Worm (Caenorhabditis elegans): Measurements from ENCODE around the gene C17E7.9.

C17E7.9 gene

DNA sequence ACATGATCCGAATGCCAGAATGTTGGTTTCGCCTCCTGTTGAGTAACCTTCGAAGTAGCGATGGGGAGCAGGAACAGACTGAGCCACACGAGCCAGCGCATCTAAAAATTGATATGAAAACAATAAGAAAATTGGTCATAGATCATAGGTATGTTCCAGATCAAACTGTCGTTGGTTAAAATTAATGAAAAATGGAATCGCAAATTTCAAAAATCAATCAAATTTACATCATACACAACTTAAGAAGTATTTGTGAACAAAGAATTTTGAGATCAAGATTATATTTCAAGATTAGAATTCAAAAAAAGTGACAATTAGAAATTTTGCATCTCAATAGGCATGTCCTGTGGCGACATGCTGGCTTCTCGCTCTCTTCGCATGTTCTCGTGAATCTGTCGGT lies at the start of gene C17E7.9:
C17E7.9 (minus strand) TSS at position 101 of the 400 bp plus-strand sequence.
- TF ChIP-seq unc-62 (GFP tag; optimal IDR thresholded peaks at IDR 0.05 in 1 of 2), result no peak
- no peak for TF ChIP-seq unc-62 (tag; optimal IDR thresholded peaks at IDR 0.05)
- no peak for TF ChIP-seq unc-130 (GFP tag; optimal IDR thresholded peaks at IDR 0.05)
- no peak for TF ChIP-seq hmg-1.1 (GFP tag; IDR thresholded peaks at IDR 0.05)
- TF ChIP-seq ces-1 (GFP tag; optimal IDR thresholded peaks at IDR 0.05), result no peak
- no peak for TF ChIP-seq zip-11 (GFP tag; IDR thresholded peaks at IDR 0.05)
- no peak for TF ChIP-seq T20F7.1 (GFP tag; optimal IDR thresholded peaks at IDR 0.05)
- TF ChIP-seq dmd-6 (GFP tag; IDR thresholded peaks at IDR 0.05), result no peak
- no peak for TF ChIP-seq ceh-82 (tag; optimal IDR thresholded peaks at IDR 0.05)
- TF ChIP-seq mdt-29 (GFP tag; IDR thresholded peaks at IDR 0.05), result no peak
- no peak for TF ChIP-seq duxl-1 (tag; optimal IDR thresholded peaks at IDR 0.05; ENCODE audit: poor library complexity)
- TF ChIP-seq mxl-2 (GFP tag; conservative IDR thresholded peaks at IDR 0.05), result no peak

DNA sequence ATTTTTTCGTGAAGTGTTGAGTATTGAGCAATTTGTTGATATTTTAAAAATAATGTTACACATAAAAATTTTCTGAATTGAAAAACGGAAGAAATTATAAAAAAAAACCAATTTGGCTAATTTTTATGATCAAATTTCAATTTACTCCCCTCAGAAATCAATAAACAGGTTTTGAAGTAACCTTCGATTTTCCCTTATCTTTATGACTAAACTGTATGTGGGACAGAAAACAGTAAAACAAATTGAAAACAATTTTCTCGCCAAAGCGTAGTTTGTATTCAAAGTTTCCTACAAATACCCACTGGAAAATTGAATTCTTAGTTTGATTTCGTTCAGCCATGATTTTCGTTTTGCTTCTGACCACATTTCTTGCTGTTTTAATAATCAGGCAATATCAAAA lies 48.1 kb upstream of the C17E7.9 start, which contains the start of gene cyp-35B1:
cyp-35B1 (plus strand) TSS at position 244 of the 400 bp plus-strand sequence.
- TF ChIP-seq T20F7.1 (GFP tag; optimal IDR thresholded peaks at IDR 0.05), result no peak
- TF ChIP-seq daf-16 (GFP tag; optimal IDR thresholded peaks at IDR 0.05), result no peak
- peak; percentile 68 for TF ChIP-seq daf-16 (tag; optimal IDR thresholded peaks at IDR 0.05)
- TF ChIP-seq F44E2.7 (GFP tag; IDR thresholded peaks at IDR 0.05), result no peak
- TF ChIP-seq nhr-28 (tag; optimal IDR thresholded peaks at IDR 0.05), result peak; percentile 92

DNA sequence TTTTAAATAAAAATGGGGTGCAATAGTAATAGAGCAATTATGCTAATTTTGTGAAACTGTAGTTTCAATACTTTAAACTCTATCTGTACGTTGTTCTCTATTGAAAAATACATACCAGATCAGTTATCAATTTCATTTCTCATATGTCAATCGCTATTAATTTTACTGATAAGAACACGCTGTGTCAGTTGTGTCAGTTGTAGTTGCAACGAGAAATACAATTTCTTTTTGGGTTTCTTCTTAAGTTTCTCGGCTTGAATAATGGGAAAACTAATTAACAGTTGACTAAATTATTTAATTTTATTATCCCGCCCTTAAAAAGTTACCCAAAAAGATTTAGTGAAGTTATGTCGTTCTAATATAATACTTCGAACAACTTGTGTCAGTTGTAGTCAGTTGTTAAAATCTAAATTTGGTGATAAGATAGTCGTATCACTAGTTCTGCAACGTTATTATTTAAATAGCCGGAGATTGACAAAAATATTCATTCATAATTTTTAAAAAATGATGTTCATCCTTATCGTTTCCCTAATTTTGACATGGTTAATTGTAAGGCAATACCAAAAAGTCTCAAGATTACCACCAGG lies 45.3 kb upstream of the C17E7.9 start, which contains the start of gene cyp-35A5:
cyp-35A5 (plus strand) TSS at position 435 of the 587 bp plus-strand sequence.
- TF ChIP-seq ama-1 (optimal IDR thresholded peaks at IDR 0.05), result no peak
- TF ChIP-seq zip-2 (tag; optimal IDR thresholded peaks at IDR 0.05), result no peak
- TF ChIP-seq lin-39 (tag; optimal IDR thresholded peaks at IDR 0.05), result no peak
- no peak for TF ChIP-seq R02D3.7 (tag; optimal IDR thresholded peaks at IDR 0.05)
- TF ChIP-seq hlh-11 (tag; optimal IDR thresholded peaks at IDR 0.05), result no peak
- no peak for TF ChIP-seq F49E8.2 (tag; optimal IDR thresholded peaks at IDR 0.05; ENCODE audit: borderline replicate concordance)
- TF ChIP-seq duxl-1 (tag; optimal IDR thresholded peaks at IDR 0.05; ENCODE audit: poor library complexity), result no peak
- no peak for TF ChIP-seq mxl-3 (GFP tag; optimal IDR thresholded peaks at IDR 0.05)
- TF ChIP-seq dmd-6 (GFP tag; IDR thresholded peaks at IDR 0.05), result 0 out of 2 replicates have a peak, but pooled peaks have one; percentile 34
- TF ChIP-seq nhr-11 (tag; optimal IDR thresholded peaks at IDR 0.05), result no peak
- peak; percentile 86 for TF ChIP-seq nhr-28 (tag; optimal IDR thresholded peaks at IDR 0.05)
- TF ChIP-seq pqm-1 (tag; optimal IDR thresholded peaks at IDR 0.05), result peak; percentile 7
- TF ChIP-seq lin-29 (GFP tag; IDR thresholded peaks at IDR 0.05), result no peak
- no peak for TF ChIP-seq zip-11 (GFP tag; IDR thresholded peaks at IDR 0.05)
- TF ChIP-seq ZK546.5 (tag; optimal IDR thresholded peaks at IDR 0.05), result no peak
- no peak for TF ChIP-seq skn-1 (tag; optimal IDR thresholded peaks at IDR 0.05)

DNA sequence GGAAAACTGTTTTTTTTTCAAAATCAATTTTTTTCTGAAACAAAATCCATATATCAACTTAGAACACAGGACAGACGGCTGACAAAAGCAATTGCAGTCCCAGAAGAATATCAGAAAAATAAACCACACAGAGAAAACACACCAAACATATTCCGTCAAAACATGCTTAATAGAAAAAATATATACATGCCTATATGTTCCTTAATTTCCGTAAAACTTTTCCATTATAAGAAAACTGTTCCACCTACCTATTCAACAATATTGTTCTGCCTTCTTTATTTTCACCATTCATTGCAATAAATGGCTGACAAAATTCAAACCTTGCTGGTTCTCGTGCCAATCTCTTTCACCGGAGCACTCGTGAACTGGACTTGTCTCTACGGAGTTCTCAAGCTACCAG lies 40.7 kb upstream of the C17E7.9 start, which contains the start of gene srx-63:
srx-63 (plus strand) TSS at position 301 of the 400 bp plus-strand sequence.
- TF ChIP-seq mes-2 (tag; optimal IDR thresholded peaks at IDR 0.05; ENCODE audit: poor library complexity, severe bottlenecking), result no peak
- TF ChIP-seq daf-12 (tag; optimal IDR thresholded peaks at IDR 0.05), result no peak
- no peak for TF ChIP-seq zag-1 (tag; optimal IDR thresholded peaks at IDR 0.05)
- TF ChIP-seq gei-8 (GFP tag; optimal IDR thresholded peaks at IDR 0.05), result no peak
- TF ChIP-seq Y75B8A.6 (GFP tag; IDR thresholded peaks at IDR 0.05), result no peak
- TF ChIP-seq ceh-44 (GFP tag; IDR thresholded peaks at IDR 0.05), result no peak

DNA sequence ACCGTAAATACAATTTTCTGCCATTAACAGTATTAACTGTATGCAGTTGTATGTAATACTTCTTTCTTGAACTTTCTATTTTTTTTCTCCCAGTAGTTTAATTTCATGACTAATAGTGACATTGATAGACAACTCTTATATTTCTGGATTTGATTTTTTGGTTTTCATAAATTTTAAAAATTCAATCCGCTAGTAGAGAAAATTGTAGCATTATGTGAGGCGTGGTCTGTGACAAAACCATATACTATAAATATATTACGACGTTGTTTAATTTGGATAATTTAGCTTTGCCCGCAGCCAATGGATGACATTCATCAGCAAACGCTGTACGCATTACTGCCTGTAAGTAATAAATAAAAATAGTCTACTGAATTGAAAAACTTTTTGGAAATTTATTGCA lies 38.4 kb upstream of the C17E7.9 start, which contains the start of gene srx-64:
srx-64 (plus strand) TSS at position 301 of the 400 bp plus-strand sequence.
- TF ChIP-seq ceh-82 (tag; optimal IDR thresholded peaks at IDR 0.05) (no peak), spr-3 (GFP tag; optimal IDR thresholded peaks at IDR 0.05) (no peak), tra-1 (GFP tag; IDR thresholded peaks at IDR 0.05) (no peak), mep-1 (tag; optimal IDR thresholded peaks at IDR 0.05) (no peak), fkh-10 (GFP tag; optimal IDR thresholded peaks at IDR 0.05) (no peak), ctbp-1 (GFP tag; IDR thresholded peaks at IDR 0.05) (no peak), ceh-20 (GFP tag; IDR thresholded peaks at IDR 0.05) (no peak), lin-13 (GFP tag; optimal IDR thresholded peaks at IDR 0.05) (no peak), duxl-1 (tag; optimal IDR thresholded peaks at IDR 0.05; ENCODE audit: poor library complexity) (no peak)
